Worm (Caenorhabditis elegans): ENCODE results near the gene fbxb-84.
"Not testable (repeated sequence)": the region's sequence is repeated elsewhere in the genome, so short reads cannot be mapped to it uniquely, and the experiment has no call there.

Gene fbxb-84

ce11 chrIII:124478-124877, 21.8 kb downstream of the fbxb-84 start, which contains the start of gene pals-23:
Gene pals-23 (plus strand): TSS chrIII:124778.
- TF ChIP-seq elt-2 (tag; optimal IDR thresholded peaks at IDR 0.05) (no peak), jun-1 (tag; optimal IDR thresholded peaks at IDR 0.05) (no peak), lin-39 (tag; optimal IDR thresholded peaks at IDR 0.05) (no peak)

- TF ChIP-seq ces-1 (GFP tag; optimal IDR thresholded peaks at IDR 0.05); nhr-90 (tag; optimal IDR thresholded peaks at IDR 0.05; ENCODE audit: poor library complexity); ceh-90 (tag; optimal IDR thresholded peaks at IDR 0.05): not testable (repeated sequence)
Observed at ce11 chrIII:121983-122449, 24.3 kb downstream of the fbxb-84 start, which contains the start of gene C29F9.12. Gene C29F9.12 (minus strand): TSS chrIII:122033.

- TF ChIP-seq nhr-237 (tag; optimal IDR thresholded peaks at IDR 0.05) (no peak), elt-2 (tag; optimal IDR thresholded peaks at IDR 0.05) (peak; percentile 56), isw-1 (GFP tag; IDR thresholded peaks at IDR 0.05) (no peak), efl-1 (optimal IDR thresholded peaks at IDR 0.05) (no peak), efl-1 (GFP tag; optimal IDR thresholded peaks at IDR 0.05 in 1 of 2) (peak in 1 of 2 experiments; percentile 79), nhr-71 (tag; optimal IDR thresholded peaks at IDR 0.05) (no peak), efl-3 (GFP tag; optimal IDR thresholded peaks at IDR 0.05) (no peak), pax-3 (tag; optimal IDR thresholded peaks at IDR 0.05) (no peak), lin-35 (GFP tag; optimal IDR thresholded peaks at IDR 0.05) (peak in 1 of 2 experiments; percentile 14), nhr-84 (tag; optimal IDR thresholded peaks at IDR 0.05) (no peak), hpl-2 (GFP tag; optimal IDR thresholded peaks at IDR 0.05) (no peak), ceh-63 (GFP tag; optimal IDR thresholded peaks at IDR 0.05) (no peak), nhr-85 (tag) (no peak), ceh-90 (tag; optimal IDR thresholded peaks at IDR 0.05) (no peak)
Observed at ce11 chrIII:120199-120598, 26.1 kb downstream of the fbxb-84 start, which contains the start of gene pals-24. Gene pals-24 (plus strand): TSS chrIII:120435.

ce11 chrIII:117857-118256, 28.4 kb downstream of the fbxb-84 start:
- TF ChIP-seq aha-1 (tag; optimal IDR thresholded peaks at IDR 0.05) (no peak), aly-2 (tag; optimal IDR thresholded peaks at IDR 0.05) (no peak), elt-2 (tag; optimal IDR thresholded peaks at IDR 0.05) (no peak), ceh-90 (tag; optimal IDR thresholded peaks at IDR 0.05) (no peak), zag-1 (tag; optimal IDR thresholded peaks at IDR 0.05) (no peak), blmp-1 (tag; optimal IDR thresholded peaks at IDR 0.05) (no peak), ceh-8 (GFP tag; optimal IDR thresholded peaks at IDR 0.05) (no peak), sptf-1 (tag; optimal IDR thresholded peaks at IDR 0.05) (no peak), ceh-82 (tag; optimal IDR thresholded peaks at IDR 0.05) (no peak), jun-1 (tag; optimal IDR thresholded peaks at IDR 0.05) (no peak), lsy-2 (tag; optimal IDR thresholded peaks at IDR 0.05) (no peak), unc-30 (tag; optimal IDR thresholded peaks at IDR 0.05) (no peak), unc-130 (tag; optimal IDR thresholded peaks at IDR 0.05) (no peak), tbx-2 (tag; optimal IDR thresholded peaks at IDR 0.05) (no peak), elt-3 (tag; optimal IDR thresholded peaks at IDR 0.05) (no peak), fkh-8 (tag; optimal IDR thresholded peaks at IDR 0.05) (no peak), hlh-17 (GFP tag; optimal IDR thresholded peaks at IDR 0.05; ENCODE audit: borderline replicate concordance) (no peak), ets-5 (GFP tag; IDR thresholded peaks at IDR 0.05) (no peak), efl-3 (GFP tag; optimal IDR thresholded peaks at IDR 0.05) (no peak), nhr-19 (GFP tag; conservative IDR thresholded peaks at IDR 0.05) (no peak)

- no peak for TF ChIP-seq snpc-4 (tag; optimal IDR thresholded peaks at IDR 0.05)
- no peak for TF ChIP-seq F16B12.6 (tag; optimal IDR thresholded peaks at IDR 0.05)
- no peak for TF ChIP-seq efl-3 (GFP tag; optimal IDR thresholded peaks at IDR 0.05)
- no peak for TF ChIP-seq nhr-237 (tag; optimal IDR thresholded peaks at IDR 0.05)
- no peak for TF ChIP-seq fkh-8 (tag; optimal IDR thresholded peaks at IDR 0.05)
- no peak for TF ChIP-seq lin-14 (GFP tag; optimal IDR thresholded peaks at IDR 0.05)
- TF ChIP-seq unc-62 (GFP tag; optimal IDR thresholded peaks at IDR 0.05) = no peak
- no peak for TF ChIP-seq pag-3 (tag; optimal IDR thresholded peaks at IDR 0.05; ENCODE audit: borderline replicate concordance, insufficient read depth)
- no peak for TF ChIP-seq grh-1 (GFP tag; IDR thresholded peaks at IDR 0.05)
- no peak for TF ChIP-seq hlh-17 (GFP tag; optimal IDR thresholded peaks at IDR 0.05; ENCODE audit: borderline replicate concordance)
- TF ChIP-seq nhr-12 (tag; optimal IDR thresholded peaks at IDR 0.05) = no peak
- TF ChIP-seq nhr-47 (tag; optimal IDR thresholded peaks at IDR 0.05) = no peak
- TF ChIP-seq unc-98 (GFP tag; IDR thresholded peaks at IDR 0.05) = no peak
- TF ChIP-seq pax-3 (tag; optimal IDR thresholded peaks at IDR 0.05) = no peak
- no peak for TF ChIP-seq nhr-28 (tag; optimal IDR thresholded peaks at IDR 0.05)
Observed at ce11 chrIII:117210-117609, 29.1 kb downstream of the fbxb-84 start, which contains the start of gene C29F9.5. Gene C29F9.5 (plus strand): TSS chrIII:117510.
